Worm (Caenorhabditis elegans) whole organism, L1 larva: ENCODE data around the gene Y82E9BR.3.

Experiments
- C04F5.9 ChIP-seq: sonication (generic microtip); optimal IDR thresholded peaks from 2 replicates; lab custom pipeline; 2016; ENCODE audit warnings: missing genetic modification characterization, missing compliant biosample characterization
- Y116A8C.19 ChIP-seq: sonication (generic microtip); optimal IDR thresholded peaks from 2 replicates; lab custom pipeline; 2016; ENCODE audit warnings: missing compliant biosample characterization, missing genetic modification characterization, borderline replicate concordance
- aha-1 ChIP-seq: fragments of 150-350 bp; optimal IDR thresholded peaks from 2 replicates; lab custom pipeline; 2014; ENCODE audit warnings: missing biosample characterization, missing genetic modification characterization
- ceh-82 ChIP-seq, 3 experiments: fragments of 150-350 bp in 1 of 3; sonication (generic microtip) in 2 of 3; optimal IDR thresholded peaks; 2 replicates each; lab custom pipeline; 2014 to 2017; ENCODE audit warnings: missing biosample characterization in 3 of 3, missing genetic modification characterization in 3 of 3
- ces-1 ChIP-seq: fragments of 150-350 bp; optimal IDR thresholded peaks from 2 replicates; lab custom pipeline; 2014; ENCODE audit warnings: missing biosample characterization, missing genetic modification reagents, missing genetic modification characterization
- dpl-1 ChIP-seq, 3 experiments: fragments of 150-350 bp in 2 of 3; sonication (generic microtip) in 1 of 3; optimal IDR thresholded peaks; 2 replicates each; lab custom pipeline; 2014 to 2017; ENCODE audit warnings: missing biosample characterization in 3 of 3, missing genetic modification characterization in 3 of 3, missing genetic modification reagents in 3 of 3
- efl-3 ChIP-seq: fragments of 200-800 bp; sonication (Bioruptor generic); optimal IDR thresholded peaks from 2 replicates; lab custom pipeline; 2018; ENCODE audit warnings: mild to moderate bottlenecking, missing genetic modification characterization, missing compliant biosample characterization
- egl-13 ChIP-seq: sonication (generic microtip); optimal IDR thresholded peaks from 2 replicates; lab custom pipeline; 2016; ENCODE audit warnings: missing genotype, missing genetic modification reagents, missing genetic modification characterization, missing compliant biosample characterization
- egl-27 ChIP-seq, 2 experiments: fragments of 150-350 bp in 1 of 2; sonication (generic microtip); optimal IDR thresholded peaks; 3 replicates each; lab custom pipeline; 2017 to 2018; ENCODE audit warnings: missing biosample characterization in 2 of 2, missing genetic modification characterization in 2 of 2, missing genetic modification reagents in 2 of 2
- ets-5 ChIP-seq: fragments of 200-800 bp; sonication (Bioruptor generic); IDR thresholded peaks from 2 replicates; pipeline ENCODE4 v1.3.6; 2022; ENCODE audit warnings: missing genetic modification characterization, missing compliant biosample characterization
- fkh-4 ChIP-seq: sonication (generic microtip); optimal IDR thresholded peaks from 2 replicates; lab custom pipeline; 2016; ENCODE audit warnings: missing compliant biosample characterization, missing genetic modification characterization, borderline replicate concordance
- hlh-17 ChIP-seq: fragments of 200-800 bp; sonication (Bioruptor generic); optimal IDR thresholded peaks from 2 replicates; lab custom pipeline; 2018; ENCODE audit warnings: missing genetic modification characterization, mild to moderate bottlenecking, missing compliant biosample characterization, moderate library complexity, borderline replicate concordance
- hpl-2 ChIP-seq: fragments of 150-350 bp; optimal IDR thresholded peaks from 2 replicates; lab custom pipeline; 2014; ENCODE audit warnings: missing biosample characterization, missing genetic modification reagents, missing genetic modification characterization
- irx-1 ChIP-seq: sonication (generic microtip); optimal IDR thresholded peaks from 2 replicates; lab custom pipeline; 2016; ENCODE audit warnings: missing genetic modification characterization, missing compliant biosample characterization
- isw-1 ChIP-seq: fragments of 200-800 bp; sonication (Bioruptor generic); IDR thresholded peaks from 2 replicates; pipeline ENCODE4 v1.3.6; 2022; ENCODE audit warnings: missing genetic modification characterization, missing compliant biosample characterization
- jun-1 ChIP-seq: fragments of 150-350 bp; optimal IDR thresholded peaks from 2 replicates; lab custom pipeline; 2014; ENCODE audit warnings: missing biosample characterization, missing genetic modification reagents, missing genetic modification characterization
- lin-13 ChIP-seq: fragments of 150-350 bp; optimal IDR thresholded peaks from 2 replicates; lab custom pipeline; 2014; ENCODE audit warnings: missing biosample characterization, missing genetic modification reagents, missing genetic modification characterization
- lin-14 ChIP-seq: fragments of 200-800 bp; sonication (Bioruptor generic); optimal IDR thresholded peaks from 2 replicates; lab custom pipeline; 2018; ENCODE audit warnings: mild to moderate bottlenecking, missing genetic modification characterization, moderate library complexity, missing compliant biosample characterization
- lin-15B ChIP-seq: fragments of 150-350 bp; sonication (generic microtip); optimal IDR thresholded peaks from 3 replicates; lab custom pipeline; 2014; ENCODE audit warnings: missing biosample characterization, missing genetic modification characterization
- lin-35 ChIP-seq, 2 experiments: fragments of 150-350 bp; optimal IDR thresholded peaks; 2 replicates each; lab custom pipeline; 2014; ENCODE audit warnings: missing biosample characterization in 2 of 2, missing genetic modification characterization in 2 of 2, missing genetic modification reagents in 2 of 2
- lir-3 ChIP-seq: sonication (generic microtip); optimal IDR thresholded peaks from 2 replicates; lab custom pipeline; 2016; ENCODE audit warnings: mild to moderate bottlenecking, missing genetic modification characterization, moderate library complexity, missing compliant biosample characterization; ENCODE audit not compliant: poor library complexity
- lsy-2 ChIP-seq, 2 experiments: fragments of 150-350 bp; optimal IDR thresholded peaks; 2 replicates each; lab custom pipeline; 2014; ENCODE audit warnings: missing biosample characterization in 2 of 2, missing genetic modification characterization in 2 of 2
- mab-9 ChIP-seq: fragments of 200-800 bp; sonication (Bioruptor generic); IDR thresholded peaks from 2 replicates; pipeline ENCODE4 v1.3.6; 2022; ENCODE audit warnings: missing genetic modification reagents, missing genetic modification characterization, missing compliant biosample characterization
- mef-2 ChIP-seq: fragments of 150-350 bp; optimal IDR thresholded peaks from 2 replicates; lab custom pipeline; 2014; ENCODE audit warnings: missing biosample characterization, missing genetic modification characterization
- nhr-19 ChIP-seq: fragments of 200-800 bp; sonication (Bioruptor generic); conservative IDR thresholded peaks from 2 replicates; pipeline ENCODE4 v1.3.6; 2022; ENCODE audit warnings: missing genetic modification characterization, missing compliant biosample characterization
- nhr-20 ChIP-seq: sonication (generic microtip); optimal IDR thresholded peaks from 2 replicates; lab custom pipeline; 2016; ENCODE audit warnings: mild to moderate bottlenecking, missing genetic modification characterization, missing compliant biosample characterization
- nhr-237 ChIP-seq: fragments of 150-350 bp; optimal IDR thresholded peaks from 2 replicates; lab custom pipeline; 2014; ENCODE audit warnings: missing biosample characterization, missing genetic modification characterization
- nhr-47 ChIP-seq: sonication (generic microtip); optimal IDR thresholded peaks from 2 replicates; lab custom pipeline; 2016; ENCODE audit warnings: mild to moderate bottlenecking, missing genetic modification characterization, moderate library complexity, missing compliant biosample characterization
- nhr-71 ChIP-seq: sonication (generic microtip); optimal IDR thresholded peaks from 2 replicates; lab custom pipeline; 2016; ENCODE audit warnings: mild to moderate bottlenecking, missing genetic modification characterization, moderate library complexity, missing compliant biosample characterization
- nhr-76 ChIP-seq: sonication (generic microtip); optimal IDR thresholded peaks from 2 replicates; lab custom pipeline; 2017; ENCODE audit warnings: missing biosample characterization, missing genetic modification characterization
- nhr-84 ChIP-seq: sonication (generic microtip); optimal IDR thresholded peaks from 2 replicates; lab custom pipeline; 2017; ENCODE audit warnings: missing biosample characterization, missing genetic modification characterization
- nhr-85 ChIP-seq: sonication (generic microtip); peaks from one replicate; lab custom pipeline; 2016; ENCODE audit warnings: missing genetic modification characterization, inconsistent platforms, missing compliant biosample characterization
- nhr-90 ChIP-seq: sonication (generic microtip); optimal IDR thresholded peaks from 2 replicates; lab custom pipeline; 2016; ENCODE audit warnings: mild to moderate bottlenecking, missing genetic modification characterization, missing compliant biosample characterization; ENCODE audit not compliant: poor library complexity
- pag-3 ChIP-seq: sonication (generic microtip); optimal IDR thresholded peaks from 2 replicates; lab custom pipeline; 2017; ENCODE audit warnings: missing genetic modification characterization, mild to moderate bottlenecking, missing compliant biosample characterization, antibody characterized with exemption, borderline replicate concordance; ENCODE audit not compliant: insufficient read depth
- pqm-1 ChIP-seq: sonication (generic microtip); optimal IDR thresholded peaks from 3 replicates; lab custom pipeline; 2017; ENCODE audit warnings: missing biosample characterization, missing genetic modification characterization
- skn-1 ChIP-seq: fragments of 150-350 bp; optimal IDR thresholded peaks from 2 replicates; lab custom pipeline; 2014; ENCODE audit warnings: missing biosample characterization, missing genetic modification characterization
- snu-23 ChIP-seq: sonication (generic microtip); optimal IDR thresholded peaks from 2 replicates; lab custom pipeline; 2016; ENCODE audit warnings: missing genetic modification characterization, missing compliant biosample characterization
- unc-130 ChIP-seq: fragments of 150-350 bp; optimal IDR thresholded peaks from 2 replicates; lab custom pipeline; 2017; ENCODE audit warnings: missing biosample characterization, missing genetic modification characterization, inconsistent platforms
- unc-30 ChIP-seq: sonication (generic microtip); optimal IDR thresholded peaks from 2 replicates; lab custom pipeline; 2017; ENCODE audit warnings: missing biosample characterization, missing genetic modification characterization
- unc-86 ChIP-seq: sonication (generic microtip); optimal IDR thresholded peaks from 2 replicates; lab custom pipeline; 2016; ENCODE audit warnings: missing genetic modification characterization, missing compliant biosample characterization
- unc-98 ChIP-seq: fragments of 200-800 bp; sonication (Bioruptor generic); IDR thresholded peaks from 2 replicates; pipeline ENCODE4 v1.3.6; 2022; ENCODE audit warnings: missing genetic modification characterization, missing compliant biosample characterization
- zag-1 ChIP-seq: fragments of 150-350 bp; optimal IDR thresholded peaks from 2 replicates; lab custom pipeline; 2014; ENCODE audit warnings: missing biosample characterization, missing genetic modification characterization
- zip-4 ChIP-seq: fragments of 200-800 bp; sonication (Bioruptor generic); optimal IDR thresholded peaks from 2 replicates; lab custom pipeline; 2018; ENCODE audit warnings: mild to moderate bottlenecking, missing genetic modification characterization, moderate library complexity, missing compliant biosample characterization
- ztf-11 ChIP-seq, 2 experiments: sonication (generic microtip); optimal IDR thresholded peaks; 2 replicates each; lab custom pipeline; 2016 to 2017; ENCODE audit warnings: missing genetic modification characterization in 2 of 2, missing biosample characterization in 1 of 2, missing compliant biosample characterization in 1 of 2

Gene Y82E9BR.3

ce11 chrIII:1418709-1419108 lies 287 bp upstream of the Y82E9BR.3 start (continued):
- TF ChIP-seq lir-3 (no peak), lsy-2 (tag; optimal IDR thresholded peaks at IDR 0.05; lab: Kevin White, UChicago) (peak; percentile 99), lin-15B (tag; lab: Kevin White, UChicago) (peak; percentile 86), nhr-19 (GFP tag; lab: Robert Waterston, UW) (peak; percentile 89), pqm-1 (tag; lab: Kevin White, UChicago) (no peak), ceh-82 (tag; optimal IDR thresholded peaks at IDR 0.05; lab: Kevin White, UChicago) (peak; percentile 85 to 97 (median 86)), C04F5.9 (tag; lab: Kevin White, UChicago) (peak; percentile 49), unc-130 (peak; percentile 70), pag-3 (tag; lab: Kevin White, UChicago) (no peak), fkh-4 (tag; lab: Kevin White, UChicago) (peak; percentile 28), nhr-85 (tag; lab: Kevin White, UChicago) (peak; percentile 93), egl-13 (peak; percentile 77), hlh-17 (GFP tag; lab: Kevin White, UChicago) (no peak), egl-27 (tag; optimal IDR thresholded peaks at IDR 0.05; lab: Kevin White, UChicago) (no peak), aha-1 (tag; lab: Kevin White, UChicago) (no peak), isw-1 (GFP tag; lab: Robert Waterston, UW) (peak; percentile 89), Y116A8C.19 (no peak), jun-1 (tag; lab: Kevin White, UChicago) (peak; percentile 85), lin-35 (GFP tag; optimal IDR thresholded peaks at IDR 0.05; lab: Kevin White, UChicago) (peak; percentile 82 to 89), snu-23 (GFP tag; lab: Kevin White, UChicago) (peak; percentile 93), unc-86 (tag; lab: Kevin White, UChicago) (peak; percentile 83), hpl-2 (GFP tag; lab: Kevin White, UChicago) (peak; percentile 70), zag-1 (tag; lab: Kevin White, UChicago) (no peak), nhr-76 (tag; lab: Kevin White, UChicago) (no peak), lin-14 (GFP tag; lab: Kevin White, UChicago) (peak; percentile 90), skn-1 (tag; lab: Kevin White, UChicago) (peak; percentile 87), nhr-237 (tag; lab: Kevin White, UChicago) (peak; percentile 42), unc-30 (tag; lab: Kevin White, UChicago) (no peak), zip-4 (GFP tag; lab: Kevin White, UChicago) (peak; percentile 62), nhr-20 (tag; lab: Kevin White, UChicago) (peak; percentile 87), nhr-71 (tag; lab: Kevin White, UChicago) (peak; percentile 93), ztf-11 (tag; optimal IDR thresholded peaks at IDR 0.05; lab: Kevin White, UChicago) (peak in 1 of 2 experiments; percentile 73), nhr-84 (tag; lab: Kevin White, UChicago) (no peak), ets-5 (GFP tag; lab: Robert Waterston, UW) (no peak), unc-98 (0 out of 2 replicates have a peak, but pooled peaks have one; percentile 7), nhr-47 (peak; percentile 93), dpl-1 (GFP tag; optimal IDR thresholded peaks at IDR 0.05; lab: Kevin White, UChicago) (peak; percentile 65 to 79 (median 79)), ces-1 (no peak), mef-2 (no peak), nhr-90 (tag; lab: Kevin White, UChicago) (peak; percentile 85), efl-3 (GFP tag; lab: Kevin White, UChicago) (no peak), lin-13 (GFP tag; lab: Kevin White, UChicago) (peak; percentile 97), irx-1 (tag; lab: Kevin White, UChicago) (peak; percentile 69), mab-9 (GFP tag; lab: Robert Waterston, UW) (peak; percentile 79; the same call in 1 of the 2 replicates)
